Fruit fly (Drosophila melanogaster): ENCODE measurements around the gene CG32694.

The CG32694 gene

DNA sequence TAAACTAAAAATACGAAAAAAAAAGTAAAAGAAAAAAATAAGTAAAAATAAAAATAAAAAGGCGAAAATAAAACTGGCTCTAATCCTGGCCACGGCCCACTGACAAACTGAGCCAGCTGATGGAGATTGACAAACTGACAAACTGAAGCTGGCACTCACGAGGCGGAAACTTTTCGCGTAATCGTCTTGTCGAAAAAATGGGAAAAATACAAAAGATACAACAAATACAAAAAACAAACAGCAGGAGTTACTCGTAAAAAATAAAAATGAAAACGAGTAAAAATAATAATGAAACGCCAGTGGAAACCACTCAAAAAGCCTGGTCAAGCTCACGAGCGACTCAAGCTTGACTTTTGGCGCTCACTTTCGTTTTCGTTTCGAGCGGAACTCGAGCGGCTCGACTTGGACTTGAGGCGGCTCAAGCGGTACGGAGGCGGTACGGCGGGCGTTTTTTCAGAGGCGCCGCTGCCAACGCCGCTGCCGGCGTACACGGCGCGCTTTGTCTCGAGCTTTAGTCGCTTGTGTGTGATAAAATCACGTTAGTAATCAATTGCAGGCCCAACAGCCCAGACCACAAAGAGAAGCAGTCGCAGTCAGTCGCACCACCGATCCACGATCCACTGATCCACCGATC is at the start of gene CG32694:
CG32694 (plus strand) TSS at position 537 of the 634 bp plus-strand sequence.
- no peak for TF ChIP-seq noc (tag; optimal IDR thresholded peaks at IDR 0.05)

DNA sequence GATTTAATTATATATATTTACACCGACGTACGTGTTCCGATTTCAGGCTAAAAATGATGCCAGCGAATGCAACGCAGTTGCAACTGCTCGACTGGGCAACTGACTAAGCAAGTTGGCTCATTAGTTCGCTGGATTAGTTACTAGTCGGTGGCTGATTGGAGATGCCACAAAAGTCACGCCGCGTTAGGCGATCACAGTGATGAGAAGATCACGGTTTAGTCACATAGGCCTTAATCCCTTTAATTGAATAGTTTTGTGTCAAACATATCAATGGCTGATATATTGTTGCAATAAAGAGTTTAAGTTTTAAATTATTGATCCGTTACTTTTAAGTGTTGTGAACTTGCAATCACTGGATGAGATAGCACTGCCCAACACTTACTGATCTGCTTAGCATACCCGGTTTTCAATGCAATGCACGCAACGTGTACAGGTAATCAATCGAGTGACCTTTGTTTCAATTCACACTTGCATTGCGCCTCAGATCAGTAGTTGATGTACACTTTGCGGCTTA is 24.7 kb upstream of the CG32694 start, which contains the start of the genes CG1791 and CG1889:
CG1791 (minus strand) TSS at position 101 of the 514 bp plus-strand sequence.
CG1889 (plus strand) TSS at position 464 of the 514 bp plus-strand sequence.
- TF ChIP-seq noc (tag; optimal IDR thresholded peaks at IDR 0.05): no peak

DNA sequence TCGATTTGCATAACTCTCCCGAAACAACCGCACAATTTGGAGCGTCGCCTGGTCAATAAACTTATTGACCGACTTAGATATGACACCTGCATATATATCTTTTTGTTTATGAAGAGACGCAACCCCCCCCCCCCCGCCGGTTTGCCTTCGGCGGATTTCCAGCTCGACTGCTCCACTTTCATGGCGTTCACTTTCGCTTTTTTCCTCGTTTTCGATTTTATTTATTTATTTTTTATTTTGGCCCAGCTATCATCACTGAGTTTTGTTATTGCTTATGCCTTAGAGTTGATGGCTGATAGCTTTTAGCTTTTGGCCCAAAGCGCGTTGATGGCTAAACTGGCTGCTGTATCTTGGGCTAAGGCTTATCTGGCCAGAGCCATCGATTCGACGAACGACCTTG is 13.5 kb upstream of the CG32694 start:
- TF ChIP-seq noc (tag; optimal IDR thresholded peaks at IDR 0.05): no peak

DNA sequence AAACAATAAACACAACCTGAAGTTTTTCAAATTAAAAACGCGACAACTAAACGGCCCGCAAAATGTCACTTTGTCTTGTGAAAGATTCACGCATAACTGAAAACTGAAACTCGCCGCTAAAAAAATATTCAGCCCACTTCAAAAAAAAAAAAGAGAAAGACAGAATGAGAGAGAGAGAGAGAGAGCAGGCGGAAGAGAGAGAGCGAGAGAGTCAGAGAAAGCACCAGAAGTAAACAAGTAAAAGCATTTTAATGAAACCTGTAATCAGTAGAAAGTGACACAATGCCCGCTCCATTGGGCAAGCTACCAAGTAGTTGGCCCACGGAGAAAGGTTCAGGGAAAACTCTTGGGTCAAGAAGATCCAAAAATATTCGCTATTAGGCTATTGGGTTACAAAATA is 12.2 kb upstream of the CG32694 start, which contains the start of gene CG43386:
CG43386 (minus strand) TSS at position 101 of the 400 bp plus-strand sequence.
- no peak for TF ChIP-seq noc (tag; optimal IDR thresholded peaks at IDR 0.05)

DNA sequence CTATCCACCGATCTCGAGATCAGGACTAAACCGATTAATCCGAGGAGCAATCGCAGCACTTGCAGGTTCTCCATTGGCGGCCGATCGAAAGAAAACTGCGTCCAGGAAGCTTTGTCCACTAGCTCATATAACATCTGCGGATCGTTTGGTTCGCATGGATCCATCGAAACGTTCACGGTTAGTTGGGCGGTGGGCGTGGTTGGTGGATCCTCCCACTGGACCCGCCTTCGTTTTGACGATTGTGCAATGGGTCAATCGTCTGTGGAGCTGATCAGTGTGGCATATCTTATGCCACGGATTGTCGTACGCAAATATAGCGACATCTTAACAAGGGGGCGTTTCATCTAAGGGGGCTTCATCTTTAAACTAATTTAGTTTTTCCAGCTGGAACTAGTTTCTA is 9.0 kb upstream of the CG32694 start, which contains the start of gene CG15252:
CG15252 (minus strand) TSS at position 101 of the 400 bp plus-strand sequence.
- TF ChIP-seq noc (tag; optimal IDR thresholded peaks at IDR 0.05): no peak

DNA sequence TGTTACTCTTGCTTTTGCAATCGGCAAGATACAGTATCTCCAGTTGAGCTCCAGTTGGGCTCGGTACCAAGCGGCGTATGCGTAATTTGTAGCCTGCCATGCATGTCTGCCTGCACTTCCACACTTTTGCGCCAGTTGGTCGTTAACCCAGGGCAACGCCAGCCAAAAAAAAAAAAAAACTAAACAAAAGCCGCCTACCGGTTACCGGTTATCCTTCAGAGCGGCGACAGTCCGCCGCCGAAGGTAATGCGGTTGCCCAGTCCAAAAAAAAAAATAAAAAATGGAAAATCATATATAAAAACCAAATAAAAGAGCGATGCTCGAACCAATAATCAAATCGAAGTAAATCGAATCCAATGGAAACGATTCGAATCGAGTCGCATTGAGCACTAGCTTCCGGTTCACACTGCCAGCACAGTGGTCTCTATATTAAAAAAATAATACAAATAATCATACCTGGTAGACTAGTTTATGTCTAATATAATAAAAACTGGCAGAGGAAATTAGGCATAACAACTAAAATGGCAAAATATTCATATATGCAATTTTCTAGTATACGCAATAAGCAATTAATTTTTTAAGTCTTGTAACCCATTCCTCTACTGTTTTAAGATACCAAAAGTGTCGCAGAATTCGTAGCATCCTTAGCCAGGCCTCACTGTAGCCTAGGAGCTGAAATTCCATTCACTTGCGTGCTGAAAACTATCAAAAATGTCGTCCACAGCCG is 2.0 kb upstream of the CG32694 start:
- no peak for TF ChIP-seq noc (tag; optimal IDR thresholded peaks at IDR 0.05)

DNA sequence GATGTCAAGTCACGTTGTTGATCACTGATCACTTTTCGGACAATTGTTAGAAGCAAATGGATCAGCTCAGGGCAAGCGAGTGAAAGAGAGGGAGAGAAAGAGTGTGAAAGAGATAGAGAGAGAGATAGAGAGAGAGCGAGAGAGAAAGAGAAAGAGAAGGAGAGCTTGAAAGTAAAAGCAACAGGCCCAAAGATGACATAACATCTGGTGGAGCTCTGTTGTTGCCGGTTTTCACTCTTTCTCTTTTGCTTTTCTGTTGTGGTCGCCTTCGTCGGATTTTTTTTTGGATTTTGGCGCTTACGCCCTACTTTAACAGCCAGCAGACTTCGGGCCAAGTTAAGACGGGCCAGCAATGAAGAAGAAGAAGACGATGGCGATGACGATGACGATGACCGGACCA is 1.5 kb downstream of the CG32694 start:
- TF ChIP-seq noc (tag; optimal IDR thresholded peaks at IDR 0.05): no peak

DNA sequence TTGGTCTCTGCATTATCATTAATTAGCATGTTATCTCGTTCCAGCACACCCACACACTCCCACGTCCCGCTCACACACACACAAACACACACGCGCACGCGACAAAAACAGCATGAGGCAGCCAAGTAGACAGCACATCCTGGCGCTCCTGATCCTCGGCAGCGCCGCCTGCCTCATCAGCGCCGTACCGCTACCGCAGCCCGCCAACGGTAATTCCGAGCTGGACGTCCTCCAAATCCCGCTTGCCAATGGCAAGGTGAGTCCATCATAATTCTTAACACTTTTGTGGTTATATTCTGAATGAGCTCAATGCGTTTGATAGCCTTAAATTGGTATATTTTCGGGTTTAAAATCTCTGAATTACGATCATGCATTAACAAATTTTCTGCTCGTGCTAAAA is 3.4 kb downstream of the CG32694 start:
- no peak for TF ChIP-seq noc (tag; optimal IDR thresholded peaks at IDR 0.05)

DNA sequence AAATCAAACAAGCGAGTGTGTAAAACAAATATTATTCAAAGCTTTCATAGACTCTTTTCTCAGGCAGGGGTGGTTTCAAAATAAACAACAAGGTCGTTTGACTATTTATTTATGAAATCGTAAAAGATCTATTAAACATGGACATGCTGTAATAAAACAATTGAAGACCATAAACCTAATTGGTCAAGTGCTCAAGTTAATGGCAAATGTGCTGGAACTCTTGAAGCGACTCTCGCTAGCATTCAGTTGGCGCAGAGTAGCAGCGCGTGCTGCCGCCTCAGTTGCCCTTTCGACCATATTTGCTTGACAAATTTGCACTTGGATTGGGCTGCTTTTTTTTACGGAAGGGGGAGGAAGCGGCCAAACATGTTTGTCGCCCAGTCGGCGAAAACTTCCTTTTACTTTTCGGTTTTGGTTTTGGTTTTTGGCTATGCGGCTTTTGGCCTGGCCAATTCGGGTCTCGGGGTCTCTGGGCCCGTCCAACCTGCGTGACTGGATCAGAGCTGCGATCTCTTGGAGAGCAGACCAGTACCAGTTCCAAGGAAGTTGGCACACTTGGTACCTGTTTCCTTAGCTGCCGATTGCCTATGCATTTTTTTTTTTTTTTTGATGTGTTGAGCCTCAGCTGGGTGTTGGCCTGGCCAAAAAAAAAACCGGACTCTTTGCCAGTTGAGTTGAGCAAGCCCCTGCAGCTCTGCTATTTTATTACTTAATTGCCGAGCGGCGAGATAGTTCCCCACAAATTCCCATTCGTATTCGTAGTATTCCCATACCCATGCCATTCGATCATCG is 4.1 kb downstream of the CG32694 start:
- TF ChIP-seq noc (tag; optimal IDR thresholded peaks at IDR 0.05): no peak

DNA sequence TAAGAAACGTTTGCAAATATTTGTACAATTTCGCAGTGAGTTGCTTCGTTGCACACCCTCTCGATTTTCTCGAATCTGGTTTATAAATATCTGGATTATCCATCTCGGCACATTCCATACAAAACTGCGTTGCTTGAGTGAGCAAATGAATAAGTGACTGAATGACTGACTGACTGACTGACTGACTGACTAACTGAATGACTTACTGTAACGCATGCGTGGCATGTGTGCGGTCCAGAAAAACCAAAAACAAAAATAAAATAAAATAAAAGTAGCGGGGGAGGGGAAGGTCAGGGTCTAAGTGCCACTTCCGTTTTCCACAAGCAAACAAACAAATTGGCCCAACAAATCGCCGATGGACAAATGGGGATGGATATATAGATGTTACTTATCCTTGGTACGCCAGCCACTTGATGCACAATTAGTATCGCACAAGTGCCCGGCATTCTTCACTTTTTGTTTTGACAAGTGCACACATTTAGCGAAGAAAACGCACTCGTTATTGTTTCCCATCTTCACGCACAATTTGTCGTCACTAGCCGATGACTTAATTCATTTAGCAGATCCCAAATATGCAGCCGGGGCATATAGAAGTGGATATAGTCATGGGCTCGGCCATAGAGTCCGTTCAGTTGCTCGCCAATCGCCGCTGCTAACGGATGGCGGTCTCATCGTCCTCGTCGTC is 19.2 kb downstream of the CG32694 start, which contains the start of gene CG33557:
CG33557 (plus strand) TSS at position 635 of the 685 bp plus-strand sequence.
- no peak for TF ChIP-seq noc (tag; optimal IDR thresholded peaks at IDR 0.05)

DNA sequence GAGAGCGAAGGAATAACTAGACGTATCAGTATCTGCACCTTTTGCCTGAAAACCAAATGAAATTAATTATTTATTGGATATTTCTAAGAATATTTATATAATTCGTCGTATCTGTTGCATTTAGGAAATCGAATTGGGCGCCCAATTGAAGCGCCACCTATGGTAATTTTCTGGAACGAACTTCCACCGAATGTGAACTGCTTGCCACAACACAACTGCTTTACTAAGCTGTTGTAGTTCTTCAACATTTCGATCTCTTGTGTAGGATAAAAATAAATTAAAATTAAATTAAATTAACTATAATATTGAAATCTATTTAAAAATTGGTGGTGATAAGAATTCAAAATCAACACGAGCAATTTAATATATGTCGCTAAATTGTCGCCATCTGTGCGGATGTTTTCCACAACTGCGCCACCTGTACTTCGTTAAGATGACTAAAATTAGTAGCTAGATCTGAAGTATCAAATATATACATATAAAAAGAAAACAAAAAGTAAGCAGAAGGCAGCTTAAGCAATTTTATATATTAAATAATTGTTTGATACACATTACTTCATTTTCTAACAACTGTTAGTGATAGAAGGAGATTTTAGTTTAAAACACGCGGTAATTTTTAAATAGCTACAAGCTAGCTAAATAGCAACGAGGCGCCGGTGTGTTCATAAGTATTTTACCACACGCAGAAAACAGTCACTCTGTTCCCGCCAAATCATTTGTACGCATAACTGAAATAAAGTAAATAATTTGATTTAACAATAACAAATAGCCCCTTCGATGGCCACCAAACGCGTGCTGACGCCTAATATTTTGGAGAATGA is 20.5 kb downstream of the CG32694 start, which contains the start of gene Dna2:
Dna2 (plus strand) TSS at position 688 of the 821 bp plus-strand sequence.
- TF ChIP-seq noc (tag; optimal IDR thresholded peaks at IDR 0.05): no peak

DNA sequence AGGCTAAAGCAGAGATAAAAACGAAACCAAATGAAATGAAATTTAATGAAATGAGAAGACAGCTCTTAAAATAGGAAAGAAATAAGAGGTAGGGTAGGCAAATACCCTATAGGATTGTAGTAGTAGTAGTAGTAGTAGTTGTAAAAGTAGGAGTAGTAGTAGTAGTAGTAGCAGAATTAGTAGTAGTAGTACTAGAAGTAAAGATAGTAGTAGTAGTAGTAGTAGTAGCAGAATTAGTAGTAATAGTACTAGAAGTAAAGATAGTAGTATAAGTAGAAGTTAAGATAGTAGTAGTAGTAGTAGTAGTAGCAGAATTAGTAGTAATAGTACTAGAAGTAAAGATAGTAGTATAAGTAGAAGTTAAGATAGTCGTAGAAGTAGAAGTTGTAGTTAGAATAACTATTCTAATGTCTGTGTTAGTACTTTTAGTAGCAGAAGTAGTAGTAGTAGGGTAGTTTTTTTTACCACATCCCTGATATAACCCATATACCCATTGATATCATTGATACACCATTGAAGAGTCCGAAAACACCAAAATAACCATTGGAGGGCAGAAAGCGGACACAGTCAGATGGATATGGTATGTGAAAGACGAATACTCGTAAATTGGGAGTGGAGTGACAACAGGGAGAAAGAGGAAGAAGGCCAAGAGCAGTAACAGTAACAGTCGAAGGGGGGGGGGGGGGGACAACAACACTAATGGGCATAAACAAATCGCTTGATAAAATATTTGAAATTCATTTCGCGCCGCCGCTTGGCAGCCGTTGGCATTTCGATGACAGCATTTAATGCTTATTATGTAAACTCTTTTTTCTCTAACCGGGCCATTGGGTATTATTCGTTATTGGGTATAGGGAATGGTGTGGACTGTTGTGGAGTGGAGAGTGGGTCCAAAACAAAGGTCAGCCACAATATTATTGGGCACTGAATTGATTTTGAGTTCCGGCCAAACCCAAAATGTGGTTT is 25.5 kb downstream of the CG32694 start:
- no peak for TF ChIP-seq noc (tag; optimal IDR thresholded peaks at IDR 0.05)

DNA sequence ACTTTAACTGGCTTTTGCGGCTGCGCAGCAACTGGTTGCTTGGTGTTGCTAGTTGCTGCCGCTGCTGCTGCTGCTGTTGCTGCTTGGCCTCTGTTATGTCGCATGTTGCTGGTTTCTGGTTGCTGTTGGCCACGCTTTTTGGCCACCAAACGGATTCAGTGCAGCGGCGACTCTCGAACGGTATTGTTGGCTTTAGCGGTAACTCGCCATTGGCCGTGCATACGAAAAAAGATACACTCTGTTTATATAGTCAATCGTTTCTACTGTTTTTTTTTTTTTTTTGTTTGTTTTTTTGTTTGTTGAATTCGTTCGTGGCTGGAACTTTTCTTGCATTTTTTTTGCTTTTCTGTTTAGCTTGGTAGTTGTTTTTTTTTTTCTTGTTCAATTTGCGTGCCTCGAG is 27.2 kb downstream of the CG32694 start, which contains the start of gene Cht6:
Cht6 (plus strand) TSS at position 122 of the 400 bp plus-strand sequence.
- TF ChIP-seq noc (tag; optimal IDR thresholded peaks at IDR 0.05): no peak

Measured in whole organism, larva.